Worm (Caenorhabditis elegans) whole organism, L1 larva: ENCODE results near the gene col-85.

Source experiments
- C04F5.9 ChIP-seq: sonication (generic microtip); optimal IDR thresholded peaks from 2 replicates; lab custom pipeline; 2016; ENCODE audit warnings: missing genetic modification characterization, missing compliant biosample characterization
- C16A3.4 ChIP-seq: fragments of 150-350 bp; optimal IDR thresholded peaks from 2 replicates; lab custom pipeline; 2014; ENCODE audit warnings: missing biosample characterization, missing genetic modification characterization
- Y116A8C.19 ChIP-seq: sonication (generic microtip); optimal IDR thresholded peaks from 2 replicates; lab custom pipeline; 2016; ENCODE audit warnings: missing compliant biosample characterization, missing genetic modification characterization, borderline replicate concordance
- ama-1 ChIP-seq: fragments of 150-350 bp; optimal IDR thresholded peaks from 2 replicates; lab custom pipeline; 2014
- ceh-88 ChIP-seq: fragments of 200-800 bp; sonication (Bioruptor generic); IDR thresholded peaks from 2 replicates; pipeline ENCODE4 v1.3.6; 2022; ENCODE audit warnings: missing genetic modification characterization, missing compliant biosample characterization
- ces-1 ChIP-seq: fragments of 150-350 bp; optimal IDR thresholded peaks from 2 replicates; lab custom pipeline; 2014; ENCODE audit warnings: missing biosample characterization, missing genetic modification reagents, missing genetic modification characterization
- efl-1 ChIP-seq, 4 experiments: fragments of 150-350 bp; optimal IDR thresholded peaks in 3 of 4; peaks in 1 of 4; 1 replicate in 1 of 4; 2 replicates in 3 of 4; lab custom pipeline; 2014; ENCODE audit warnings: missing biosample characterization in 2 of 4, missing genetic modification characterization in 2 of 4, missing genetic modification reagents in 2 of 4
- elt-2 ChIP-seq: sonication (generic microtip); optimal IDR thresholded peaks from 2 replicates; lab custom pipeline; 2016; ENCODE audit warnings: missing genetic modification characterization, mild to moderate bottlenecking, inconsistent platforms, missing compliant biosample characterization, missing genetic modification reagents
- ets-5 ChIP-seq: fragments of 200-800 bp; sonication (Bioruptor generic); IDR thresholded peaks from 2 replicates; pipeline ENCODE4 v1.3.6; 2022; ENCODE audit warnings: missing genetic modification characterization, missing compliant biosample characterization
- fkh-4 ChIP-seq: sonication (generic microtip); optimal IDR thresholded peaks from 2 replicates; lab custom pipeline; 2016; ENCODE audit warnings: missing compliant biosample characterization, missing genetic modification characterization, borderline replicate concordance
- fkh-8 ChIP-seq: sonication (generic microtip); optimal IDR thresholded peaks from 2 replicates; lab custom pipeline; 2016; ENCODE audit warnings: mild to moderate bottlenecking, missing genetic modification characterization, missing compliant biosample characterization
- fos-1 ChIP-seq: fragments of 150-350 bp; optimal IDR thresholded peaks from 2 replicates; lab custom pipeline; 2014; ENCODE audit warnings: missing biosample characterization, missing genetic modification characterization
- hlh-4 ChIP-seq: sonication (generic microtip); optimal IDR thresholded peaks from 2 replicates; lab custom pipeline; 2016; ENCODE audit warnings: mild to moderate bottlenecking, missing genetic modification characterization, missing compliant biosample characterization
- hpl-2 ChIP-seq: fragments of 150-350 bp; optimal IDR thresholded peaks from 2 replicates; lab custom pipeline; 2014; ENCODE audit warnings: missing biosample characterization, missing genetic modification reagents, missing genetic modification characterization
- isw-1 ChIP-seq: fragments of 200-800 bp; sonication (Bioruptor generic); IDR thresholded peaks from 2 replicates; pipeline ENCODE4 v1.3.6; 2022; ENCODE audit warnings: missing genetic modification characterization, missing compliant biosample characterization
- jun-1 ChIP-seq: fragments of 150-350 bp; optimal IDR thresholded peaks from 2 replicates; lab custom pipeline; 2014; ENCODE audit warnings: missing biosample characterization, missing genetic modification reagents, missing genetic modification characterization
- lin-13 ChIP-seq: fragments of 150-350 bp; optimal IDR thresholded peaks from 2 replicates; lab custom pipeline; 2014; ENCODE audit warnings: missing biosample characterization, missing genetic modification reagents, missing genetic modification characterization
- lin-14 ChIP-seq: fragments of 200-800 bp; sonication (Bioruptor generic); optimal IDR thresholded peaks from 2 replicates; lab custom pipeline; 2018; ENCODE audit warnings: mild to moderate bottlenecking, missing genetic modification characterization, moderate library complexity, missing compliant biosample characterization
- lin-39 ChIP-seq: fragments of 150-350 bp; optimal IDR thresholded peaks from 2 replicates; lab custom pipeline; 2014; ENCODE audit warnings: missing biosample characterization, missing genetic modification reagents, missing genetic modification characterization
- lir-3 ChIP-seq: sonication (generic microtip); optimal IDR thresholded peaks from 2 replicates; lab custom pipeline; 2016; ENCODE audit warnings: mild to moderate bottlenecking, missing genetic modification characterization, moderate library complexity, missing compliant biosample characterization; ENCODE audit not compliant: poor library complexity
- lsy-2 ChIP-seq, 2 experiments: fragments of 150-350 bp; optimal IDR thresholded peaks; 2 replicates each; lab custom pipeline; 2014; ENCODE audit warnings: missing biosample characterization in 2 of 2, missing genetic modification characterization in 2 of 2
- mab-9 ChIP-seq: fragments of 200-800 bp; sonication (Bioruptor generic); IDR thresholded peaks from 2 replicates; pipeline ENCODE4 v1.3.6; 2022; ENCODE audit warnings: missing genetic modification reagents, missing genetic modification characterization, missing compliant biosample characterization
- mdl-1 ChIP-seq, 2 experiments: fragments of 150-350 bp; optimal IDR thresholded peaks; 2 replicates each; lab custom pipeline; 2014 to 2017; ENCODE audit warnings: missing biosample characterization in 2 of 2, missing genetic modification characterization in 2 of 2, inconsistent platforms in 1 of 2
- mep-1 ChIP-seq: fragments of 150-350 bp; optimal IDR thresholded peaks from 2 replicates; lab custom pipeline; 2014; ENCODE audit warnings: missing biosample characterization, missing genetic modification characterization
- nhr-11 ChIP-seq: fragments of 150-350 bp; optimal IDR thresholded peaks from 2 replicates; lab custom pipeline; 2014; ENCODE audit warnings: missing biosample characterization, missing genetic modification characterization
- nhr-20 ChIP-seq: sonication (generic microtip); optimal IDR thresholded peaks from 2 replicates; lab custom pipeline; 2016; ENCODE audit warnings: mild to moderate bottlenecking, missing genetic modification characterization, missing compliant biosample characterization
- nhr-237 ChIP-seq: fragments of 150-350 bp; optimal IDR thresholded peaks from 2 replicates; lab custom pipeline; 2014; ENCODE audit warnings: missing biosample characterization, missing genetic modification characterization
- nhr-47 ChIP-seq: sonication (generic microtip); optimal IDR thresholded peaks from 2 replicates; lab custom pipeline; 2016; ENCODE audit warnings: mild to moderate bottlenecking, missing genetic modification characterization, moderate library complexity, missing compliant biosample characterization
- nhr-76 ChIP-seq: sonication (generic microtip); optimal IDR thresholded peaks from 2 replicates; lab custom pipeline; 2017; ENCODE audit warnings: missing biosample characterization, missing genetic modification characterization
- nhr-84 ChIP-seq: sonication (generic microtip); optimal IDR thresholded peaks from 2 replicates; lab custom pipeline; 2017; ENCODE audit warnings: missing biosample characterization, missing genetic modification characterization
- pag-3 ChIP-seq: sonication (generic microtip); optimal IDR thresholded peaks from 2 replicates; lab custom pipeline; 2017; ENCODE audit warnings: missing genetic modification characterization, mild to moderate bottlenecking, missing compliant biosample characterization, antibody characterized with exemption, borderline replicate concordance; ENCODE audit not compliant: insufficient read depth
- pqm-1 ChIP-seq: sonication (generic microtip); optimal IDR thresholded peaks from 3 replicates; lab custom pipeline; 2017; ENCODE audit warnings: missing biosample characterization, missing genetic modification characterization
- sptf-1 ChIP-seq: fragments of 150-350 bp; optimal IDR thresholded peaks from 2 replicates; lab custom pipeline; 2014; ENCODE audit warnings: missing biosample characterization, missing genetic modification characterization
- swsn-7 ChIP-seq: sonication (generic microtip); optimal IDR thresholded peaks from 2 replicates; lab custom pipeline; 2016; ENCODE audit warnings: missing genetic modification characterization, missing compliant biosample characterization
- tlp-1 ChIP-seq: fragments of 150-350 bp; optimal IDR thresholded peaks from 2 replicates; lab custom pipeline; 2014; ENCODE audit warnings: missing biosample characterization, missing genetic modification characterization
- unc-130 ChIP-seq: fragments of 150-350 bp; optimal IDR thresholded peaks from 2 replicates; lab custom pipeline; 2017; ENCODE audit warnings: missing biosample characterization, missing genetic modification characterization, inconsistent platforms
- unc-98 ChIP-seq: fragments of 200-800 bp; sonication (Bioruptor generic); IDR thresholded peaks from 2 replicates; pipeline ENCODE4 v1.3.6; 2022; ENCODE audit warnings: missing genetic modification characterization, missing compliant biosample characterization
- vab-15 ChIP-seq: sonication (generic microtip); optimal IDR thresholded peaks from 2 replicates; lab custom pipeline; 2017; ENCODE audit warnings: missing genotype, mild to moderate bottlenecking, missing genetic modification characterization, missing compliant biosample characterization
- xbp-1 ChIP-seq: sonication (generic microtip); optimal IDR thresholded peaks from 2 replicates; lab custom pipeline; 2016; ENCODE audit warnings: missing genetic modification characterization, missing compliant biosample characterization

Gene col-85

DNA sequence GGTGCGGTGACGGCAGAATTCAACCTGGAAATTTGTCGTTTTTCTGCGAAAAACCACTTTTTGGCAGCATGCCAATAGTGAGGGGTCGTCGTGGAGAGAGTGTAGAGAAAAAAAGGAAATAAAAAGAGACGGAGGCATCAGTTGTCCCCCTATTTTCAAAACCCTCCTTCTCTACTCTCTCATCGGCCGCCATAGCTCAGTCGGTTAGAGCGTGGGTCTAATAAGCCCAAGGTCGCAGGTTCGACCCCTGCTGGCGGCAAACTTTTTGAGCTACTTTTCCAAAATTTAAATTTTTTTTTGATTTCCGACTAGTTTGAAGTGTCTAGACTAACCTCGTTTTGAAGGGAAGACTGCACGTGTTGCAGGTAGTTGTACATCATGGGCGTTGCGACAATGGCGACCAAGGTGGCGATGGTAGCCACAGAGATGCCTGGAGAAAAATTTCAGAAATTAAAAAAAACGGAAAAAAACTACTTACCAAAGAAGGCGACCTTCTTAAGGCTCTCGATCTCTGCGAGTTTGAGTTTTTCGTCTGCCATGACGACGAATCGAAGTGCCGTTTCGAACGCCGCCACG lies at the start of gene col-85 (continued):
- TF ChIP-seq pqm-1 (tag; lab: Kevin White, UChicago) (peak; percentile 11), ets-5 (GFP tag; lab: Robert Waterston, UW) (no peak), lir-3 (tag; lab: Kevin White, UChicago) (peak; percentile 44), fkh-4 (tag; lab: Kevin White, UChicago) (no peak), xbp-1 (tag; lab: Kevin White, UChicago) (peak; percentile 60), jun-1 (peak; percentile 37), nhr-11 (tag; lab: Kevin White, UChicago) (no peak), mab-9 (GFP tag; lab: Robert Waterston, UW) (0 out of 2 replicates have a peak, but pooled peaks have one; percentile 41), nhr-76 (no peak), mep-1 (tag; lab: Kevin White, UChicago) (peak; percentile 56), pag-3 (tag; lab: Kevin White, UChicago) (no peak), nhr-84 (no peak), fos-1 (tag; lab: Kevin White, UChicago) (peak; percentile 69), C16A3.4 (tag; lab: Kevin White, UChicago) (peak; percentile 65), C04F5.9 (tag; lab: Kevin White, UChicago) (no peak), fkh-8 (tag; lab: Kevin White, UChicago) (peak; percentile 83), hlh-4 (tag; lab: Kevin White, UChicago) (no peak), nhr-237 (no peak), tlp-1 (tag; lab: Kevin White, UChicago) (no peak), ces-1 (no peak), swsn-7 (tag; lab: Kevin White, UChicago) (peak; percentile 73), isw-1 (GFP tag; lab: Robert Waterston, UW) (peak; percentile 36; the same call in 1 of the 2 replicates), ceh-88 (GFP tag; lab: Robert Waterston, UW) (no peak), lin-39 (tag; lab: Kevin White, UChicago) (no peak), ama-1 (lab: Kevin White, UChicago) (no peak), unc-98 (GFP tag; lab: Robert Waterston, UW) (peak; percentile 60; the same call in 1 of the 2 replicates), unc-130 (tag; lab: Kevin White, UChicago) (peak; percentile 12), lin-14 (GFP tag; lab: Kevin White, UChicago) (peak; percentile 74), nhr-20 (tag; lab: Kevin White, UChicago) (peak; percentile 70), lsy-2 (tag; optimal IDR thresholded peaks at IDR 0.05; lab: Kevin White, UChicago) (peak; percentile 57 to 68), lin-13 (GFP tag; lab: Kevin White, UChicago) (peak; percentile 54), Y116A8C.19 (tag; lab: Kevin White, UChicago) (no peak), mdl-1 (tag; optimal IDR thresholded peaks at IDR 0.05; lab: Kevin White, UChicago) (peak in 1 of 2 experiments; percentile 47)

DNA sequence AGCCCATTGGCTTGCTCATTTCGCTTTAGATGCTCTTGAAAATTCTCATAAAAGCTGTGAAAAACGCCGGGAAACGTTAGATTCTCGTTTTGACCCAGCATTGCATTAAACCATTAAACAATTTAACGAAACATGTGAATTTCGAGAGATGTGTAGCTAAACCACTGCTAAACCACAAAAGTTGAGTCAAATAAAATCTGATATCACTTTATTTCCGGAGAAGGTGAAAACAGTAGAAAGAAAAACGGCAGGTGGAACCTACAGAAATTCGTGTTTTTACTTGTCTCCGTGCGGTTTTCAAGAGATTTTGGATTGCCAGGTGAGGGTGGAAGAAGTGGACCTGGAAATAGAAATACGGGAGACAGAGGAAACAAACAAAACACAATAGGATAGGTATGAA lies 49.6 kb upstream of the col-85 start, which contains the start of gene F49C5.9:
Gene F49C5.9 (minus strand): TSS at position 101 of the 400 bp plus-strand sequence.
- no peak for TF ChIP-seq efl-1 (optimal IDR thresholded peaks at IDR 0.05; lab: Kevin White, UChicago)
- TF ChIP-seq efl-1 (GFP tag; optimal IDR thresholded peaks at IDR 0.05 in 1 of 2; lab: Kevin White, UChicago): no peak

DNA sequence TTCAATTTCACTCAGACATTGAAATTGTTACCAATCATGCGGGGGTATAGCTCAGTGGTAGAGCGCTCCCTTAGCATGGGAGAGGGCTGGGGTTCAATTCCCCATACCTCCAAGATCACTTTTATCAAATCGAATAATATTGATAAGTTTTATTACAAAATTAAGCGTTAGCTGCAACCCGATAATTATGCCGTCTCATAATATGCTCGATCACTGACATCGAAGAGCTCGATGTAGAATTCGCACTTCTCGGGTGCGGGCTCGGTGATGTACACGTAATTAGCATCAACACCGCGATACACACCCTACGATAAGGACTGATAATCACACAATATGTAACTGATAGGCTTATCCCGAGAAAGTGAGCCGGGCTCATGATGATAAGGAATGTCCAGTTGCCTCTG lies 47.7 kb upstream of the col-85 start:
- TF ChIP-seq sptf-1 (tag; lab: Kevin White, UChicago) (no peak), fkh-4 (tag; lab: Kevin White, UChicago) (no peak), elt-2 (tag; lab: Kevin White, UChicago) (peak; percentile 56), hpl-2 (GFP tag; lab: Kevin White, UChicago) (no peak), vab-15 (tag; lab: Kevin White, UChicago) (no peak), nhr-47 (tag; lab: Kevin White, UChicago) (no peak)
- TF ChIP-seq, all 84 proteins: peak for 1
